Worm (Caenorhabditis elegans) whole organism, mixed stage, embryonic: ENCODE data around the gene crb-1.

Experiments
- blmp-1 ChIP-seq: fragments of 150-350 bp; optimal IDR thresholded peaks from 2 replicates; lab custom pipeline; 2014; ENCODE audit warnings: missing biosample characterization, missing genetic modification characterization
- ceh-43 ChIP-seq: fragments of 200-800 bp; sonication (Bioruptor generic); optimal IDR thresholded peaks from 2 replicates; lab custom pipeline; 2018; ENCODE audit warnings: mild to moderate bottlenecking, missing genetic modification characterization, moderate library complexity, missing compliant biosample characterization
- nhr-237 ChIP-seq: fragments of 150-350 bp; optimal IDR thresholded peaks from 2 replicates; lab custom pipeline; 2014; ENCODE audit warnings: missing biosample characterization, missing genetic modification characterization
- nhr-76 ChIP-seq: sonication (generic microtip); optimal IDR thresholded peaks from 2 replicates; lab custom pipeline; 2017; ENCODE audit warnings: missing biosample characterization, missing genetic modification characterization
- pha-4 ChIP-seq: fragments of 150-350 bp; optimal IDR thresholded peaks from 2 replicates; lab custom pipeline; 2018; ENCODE audit warnings: missing biosample characterization, missing genetic modification reagents, missing genetic modification characterization
- snpc-4 ChIP-seq: fragments of 150-350 bp; optimal IDR thresholded peaks from 2 replicates; lab custom pipeline; 2014; ENCODE audit warnings: missing biosample characterization, missing genetic modification characterization
- sptf-1 ChIP-seq: sonication (generic microtip); optimal IDR thresholded peaks from 2 replicates; lab custom pipeline; 2017; ENCODE audit warnings: mild to moderate bottlenecking, missing genetic modification characterization, moderate library complexity, missing compliant biosample characterization
- unc-39 ChIP-seq: fragments of 150-350 bp; optimal IDR thresholded peaks from 2 replicates; lab custom pipeline; 2014; ENCODE audit warnings: missing biosample characterization, missing genetic modification characterization
- ztf-11 ChIP-seq: fragments of 150-350 bp; optimal IDR thresholded peaks from 2 replicates; lab custom pipeline; 2014; ENCODE audit warnings: missing biosample characterization, missing genetic modification characterization

ce11 chrX:17356748-17357147 lies 57.1 kb downstream of the crb-1 start:
- no peak for TF ChIP-seq snpc-4 (tag; lab: Kevin White, UChicago)
- TF ChIP-seq unc-39 (tag; lab: Kevin White, UChicago), result no peak
- TF ChIP-seq nhr-237 (tag; lab: Kevin White, UChicago), result no peak
- no peak for TF ChIP-seq blmp-1 (tag; lab: Kevin White, UChicago)
- no peak for TF ChIP-seq nhr-76 (tag; lab: Kevin White, UChicago)
- no peak for TF ChIP-seq ztf-11 (tag; lab: Kevin White, UChicago)
- no peak for TF ChIP-seq ceh-43 (GFP tag; lab: Kevin White, UChicago)
- TF ChIP-seq sptf-1, result no peak
- TF ChIP-seq pha-4, result no peak
